Fruit fly (Drosophila melanogaster) whole organism, wandering third instar larva: ENCODE measurements around the gene nAChRalpha7.

Experiments
- Abd-B ChIP-seq: fragments of >200 bp; optimal IDR thresholded peaks from 2 replicates; lab custom pipeline; 2017; ENCODE audit warnings: missing biosample characterization, missing genetic modification characterization
- Hr78 ChIP-seq: fragments of >200 bp; optimal IDR thresholded peaks from 2 replicates; lab custom pipeline; 2017; ENCODE audit warnings: missing biosample characterization, missing genetic modification characterization
- Jra ChIP-seq: sonication (Bioruptor generic); optimal IDR thresholded peaks from 2 replicates; lab custom pipeline; 2016; ENCODE audit warnings: missing biosample characterization, missing genetic modification characterization
- dl ChIP-seq, 2 experiments: fragments of 175-275, 200-275 bp in 1 of 2; fragments of 200-275 bp in 1 of 2; sonication (Bioruptor generic); optimal IDR thresholded peaks; lab custom pipeline; 2018; ENCODE audit warnings: mild to moderate bottlenecking in 2 of 2, missing biosample characterization in 2 of 2, missing genetic modification characterization in 2 of 2, moderate library complexity in 2 of 2; ENCODE audit not compliant: partially characterized antibody in 2 of 2, insufficient read depth in 1 of 2
- tai ChIP-seq: sonication (Bioruptor generic); optimal IDR thresholded peaks from 2 replicates; lab custom pipeline; 2016; ENCODE audit warnings: missing biosample characterization, missing genetic modification characterization
- usp ChIP-seq: fragments of >200 bp; optimal IDR thresholded peaks from 2 replicates; lab custom pipeline; 2017; ENCODE audit warnings: missing biosample characterization, missing genetic modification characterization

dm6 chrX:19294953-19295352 is 53.3 kb downstream of the nAChRalpha7 start:
- TF ChIP-seq Jra: no peak
- TF ChIP-seq usp: no peak
- no peak for TF ChIP-seq Hr78
- TF ChIP-seq Abd-B: no peak
- no peak for TF ChIP-seq dl (GFP tag; optimal IDR thresholded peaks at IDR 0.05; lab: Kevin White, UChicago; ENCODE audit: insufficient read depth in 1 of 2, partially characterized antibody in 2 of 2)
- TF ChIP-seq tai (GFP tag; lab: Kevin White, UChicago): no peak
